Fruit fly (Drosophila melanogaster): ENCODE results near the gene tant.

The tant gene

DNA sequence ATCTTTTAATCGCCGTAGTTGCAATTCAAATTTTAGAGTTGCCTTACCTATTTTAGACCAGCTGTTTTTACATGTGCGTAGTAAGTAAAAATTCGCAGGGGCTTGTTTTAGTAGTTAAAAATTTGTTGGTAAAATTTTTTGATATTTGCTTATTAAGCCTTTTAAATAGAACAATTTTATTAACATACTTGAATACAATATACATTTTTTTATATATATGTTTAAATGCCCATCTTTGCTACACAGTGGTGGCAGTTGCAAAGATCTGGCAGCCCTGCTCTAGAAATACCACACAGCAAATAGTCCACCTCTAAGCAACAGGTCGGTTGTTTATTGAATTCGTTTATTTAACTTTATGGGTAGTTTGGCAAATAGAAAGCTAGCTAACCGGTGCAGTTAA is 39.8 kb downstream of the tant start, which contains the start of the genes CG10467 and loj (continued):
- TF ChIP-seq slbo (GFP tag; IDR thresholded peaks at IDR 0.05) (peak; percentile 99), Bteb2 (GFP tag; optimal IDR thresholded peaks at IDR 0.05) (peak; percentile 90), CG18262 (tag; optimal IDR thresholded peaks at IDR 0.05) (peak; percentile 92), Spps (tag; optimal IDR thresholded peaks at IDR 0.05) (peak; percentile 90), her (GFP tag; optimal IDR thresholded peaks at IDR 0.05) (peak; percentile 45), ro (GFP tag; IDR thresholded peaks at IDR 0.05) (peak; percentile 91), chif (GFP tag; optimal IDR thresholded peaks at IDR 0.05) (peak; percentile 78 to 88), pho (GFP tag; optimal IDR thresholded peaks at IDR 0.05) (peak; percentile 85), MTF-1 (GFP tag; optimal IDR thresholded peaks at IDR 0.05; ENCODE audit: borderline replicate concordance) (peak; percentile 84), CG8478 (optimal IDR thresholded peaks at IDR 0.05) (no peak), Hr39 (optimal IDR thresholded peaks at IDR 0.05) (no peak), stwl (tag; optimal IDR thresholded peaks at IDR 0.05) (peak; percentile 89), tll (GFP tag; optimal IDR thresholded peaks at IDR 0.05) (peak in 1 of 2 experiments; percentile 62), CG2712 (tag; optimal IDR thresholded peaks at IDR 0.05) (peak; percentile 95), Rx (GFP tag; IDR thresholded peaks at IDR 0.05) (peak; percentile 94), Usf (GFP tag; optimal IDR thresholded peaks at IDR 0.05) (peak; percentile 93), Hand (GFP tag; optimal IDR thresholded peaks at IDR 0.05) (peak; percentile 61), CG13775 (GFP tag; optimal IDR thresholded peaks at IDR 0.05) (peak; percentile 96), CG16815 (GFP tag; optimal IDR thresholded peaks at IDR 0.05) (peak; percentile 98), CG42726 (GFP tag; IDR thresholded peaks at IDR 0.05; ENCODE audit: partially characterized antibody) (peak; percentile 53; the same call in 1 of the 2 replicates), CG17568 (GFP tag; optimal IDR thresholded peaks at IDR 0.05) (peak; percentile 81), Max (GFP tag; optimal IDR thresholded peaks at IDR 0.05) (peak; percentile 92), zfh2 (GFP tag; optimal IDR thresholded peaks at IDR 0.05) (peak; percentile 87), CG7745 (tag; optimal IDR thresholded peaks at IDR 0.05) (peak; percentile 4), hth (optimal IDR thresholded peaks at IDR 0.05) (no peak), CG10654 (GFP tag; optimal IDR thresholded peaks at IDR 0.05) (peak; percentile 96), Nf-YC (tag; optimal IDR thresholded peaks at IDR 0.05) (peak; percentile 80), CG10462 (GFP tag; optimal IDR thresholded peaks at IDR 0.05) (peak; percentile 90), lilli (GFP tag; optimal IDR thresholded peaks at IDR 0.05) (peak; percentile 95), lola (GFP tag; optimal IDR thresholded peaks at IDR 0.05) (peak in 1 of 3 experiments; percentile 97), CG17912 (GFP tag; optimal IDR thresholded peaks at IDR 0.05) (peak; percentile 76), pros (GFP tag; optimal IDR thresholded peaks at IDR 0.05) (no peak), CG34224 (GFP tag; IDR thresholded peaks at IDR 0.05; ENCODE audit: partially characterized antibody) (peak; percentile 53; the same call in 1 of the 3 replicates), CG10147 (GFP tag; optimal IDR thresholded peaks at IDR 0.05) (peak; percentile 92), Camta (GFP tag; optimal IDR thresholded peaks at IDR 0.05) (peak; percentile 81), CG13287 (GFP tag; IDR thresholded peaks at IDR 0.05; ENCODE audit: partially characterized antibody) (peak; percentile 82), CG1024 (GFP tag; IDR thresholded peaks at IDR 0.05) (peak; percentile 91), CG14965 (GFP tag; optimal IDR thresholded peaks at IDR 0.05; ENCODE audit: borderline replicate concordance) (no peak), CG31365 (tag; optimal IDR thresholded peaks at IDR 0.05) (no peak), Atf3 (GFP tag; optimal IDR thresholded peaks at IDR 0.05) (peak; percentile 72), CG12659 (GFP tag; optimal IDR thresholded peaks at IDR 0.05) (peak; percentile 96), Fer2 (tag; optimal IDR thresholded peaks at IDR 0.05) (peak; percentile 94), Doc2 (GFP tag; IDR thresholded peaks at IDR 0.05) (peak; percentile 88), CG12219 (GFP tag; optimal IDR thresholded peaks at IDR 0.05) (peak; percentile 73), Side (GFP tag; optimal IDR thresholded peaks at IDR 0.05) (peak; percentile 56), CG7987 (GFP tag; optimal IDR thresholded peaks at IDR 0.05) (peak; percentile 73), Hr51 (GFP tag; optimal IDR thresholded peaks at IDR 0.05) (peak; percentile 91 to 95), CrebB (tag; optimal IDR thresholded peaks at IDR 0.05) (peak; percentile 78), Drgx (GFP tag; IDR thresholded peaks at IDR 0.05) (peak; percentile 81), CG1233 (GFP tag; optimal IDR thresholded peaks at IDR 0.05) (peak; percentile 93)

Data from whole organism, embryonic.